Fruit fly (Drosophila melanogaster) whole organism, adult: Measurements from ENCODE around the gene CG10375.
A peak's percentile ranks its signal among the peaks of the same experiment; 100 is the strongest.

Experiments used
- CG11617 ChIP-seq: fragments of 200-800 bp; sonication (Bioruptor generic); optimal IDR thresholded peaks from 2 replicates; lab custom pipeline; 2017; ENCODE audit warnings: mild to moderate bottlenecking, missing biosample characterization, missing genetic modification reagents, missing genetic modification characterization
- CG12768 ChIP-seq: fragments of 200-800 bp; sonication (Bioruptor generic); optimal IDR thresholded peaks from 2 replicates; lab custom pipeline; 2017; ENCODE audit warnings: missing biosample characterization, missing genetic modification characterization, mild to moderate bottlenecking, moderate library complexity, missing genetic modification reagents
- CG14711 ChIP-seq: fragments of 200-800 bp; sonication (Bioruptor generic); optimal IDR thresholded peaks from 2 replicates; lab custom pipeline; 2018; ENCODE audit warnings: missing biosample characterization, mild to moderate bottlenecking, missing genetic modification characterization, moderate library complexity
- CG1620 ChIP-seq: fragments of 200-800 bp; sonication (Bioruptor generic); optimal IDR thresholded peaks from 2 replicates; lab custom pipeline; 2016; ENCODE audit warnings: missing biosample characterization, missing genetic modification characterization
- CG33017 ChIP-seq: fragments of 200-800 bp; sonication (Bioruptor generic); optimal IDR thresholded peaks from 2 replicates; lab custom pipeline; 2018; ENCODE audit warnings: missing biosample characterization, mild to moderate bottlenecking, missing genetic modification characterization, moderate library complexity
- CG5204 ChIP-seq: fragments of 200-800 bp; sonication (Bioruptor generic); optimal IDR thresholded peaks from 2 replicates; lab custom pipeline; 2016; ENCODE audit warnings: missing biosample characterization, missing genetic modification characterization
- CG7045 ChIP-seq: fragments of 200-800 bp; sonication (Bioruptor generic); optimal IDR thresholded peaks from 2 replicates; lab custom pipeline; 2017; ENCODE audit warnings: missing biosample characterization, mild to moderate bottlenecking, missing genetic modification characterization
- CG7101 ChIP-seq: fragments of 200-800 bp; sonication (Bioruptor generic); optimal IDR thresholded peaks from 2 replicates; lab custom pipeline; 2018; ENCODE audit warnings: missing biosample characterization, mild to moderate bottlenecking, missing genetic modification characterization, moderate library complexity
- Clk ChIP-seq: fragments of 200-800 bp; sonication (Bioruptor generic); optimal IDR thresholded peaks from 2 replicates; lab custom pipeline; 2017; ENCODE audit warnings: missing biosample characterization, missing genetic modification characterization
- Crg-1 ChIP-seq: fragments of 200-800 bp; sonication (Bioruptor generic); optimal IDR thresholded peaks from 2 replicates; lab custom pipeline; 2016; ENCODE audit warnings: missing biosample characterization, missing genetic modification characterization
- Hr96 ChIP-seq: fragments of 200-800 bp; sonication (Bioruptor generic); optimal IDR thresholded peaks from 2 replicates; lab custom pipeline; 2016; ENCODE audit warnings: missing biosample characterization, missing genetic modification characterization
- Mnt ChIP-seq: fragments of 200-800 bp; sonication (Bioruptor generic); optimal IDR thresholded peaks from 2 replicates; lab custom pipeline; 2016; ENCODE audit warnings: missing biosample characterization, mild to moderate bottlenecking, missing genetic modification characterization
- bab1 ChIP-seq: fragments of 200-800 bp; sonication (Bioruptor generic); optimal IDR thresholded peaks from 3 replicates; lab custom pipeline; 2019; ENCODE audit warnings: missing biosample characterization, mild to moderate bottlenecking, missing genetic modification characterization, moderate library complexity
- cic ChIP-seq: fragments of 200-800 bp; sonication (Bioruptor generic); optimal IDR thresholded peaks from 2 replicates; lab custom pipeline; 2017; ENCODE audit warnings: missing biosample characterization, mild to moderate bottlenecking, missing genetic modification characterization, moderate library complexity
- cnc ChIP-seq, 2 experiments: fragments of >200 bp; optimal IDR thresholded peaks; 2 replicates each; lab custom pipeline; 2017
- kay ChIP-seq: fragments of 200-800 bp; sonication (Bioruptor generic); peaks from one replicate; lab custom pipeline; 2016; ENCODE audit warnings: missing biosample characterization, missing genetic modification characterization, borderline replicate concordance
- ovo ChIP-seq: fragments of 200-800 bp; sonication (Bioruptor generic); optimal IDR thresholded peaks from 2 replicates; lab custom pipeline; 2016; ENCODE audit warnings: missing biosample characterization, missing genetic modification characterization
- pad ChIP-seq: fragments of 200-800 bp; sonication (Bioruptor generic); optimal IDR thresholded peaks from 3 replicates; lab custom pipeline; 2017; ENCODE audit warnings: missing biosample characterization, missing genetic modification characterization, mild to moderate bottlenecking, moderate library complexity, missing genetic modification reagents
- tj ChIP-seq: fragments of 200-800 bp; sonication (Bioruptor generic); optimal IDR thresholded peaks from 3 replicates; lab custom pipeline; 2017; ENCODE audit warnings: missing biosample characterization, mild to moderate bottlenecking, missing genetic modification characterization, moderate library complexity
- toe ChIP-seq: fragments of 200-800 bp; sonication (Bioruptor generic); optimal IDR thresholded peaks from 2 replicates; lab custom pipeline; 2016; ENCODE audit warnings: missing biosample characterization, missing genetic modification characterization

Gene CG10375

DNA sequence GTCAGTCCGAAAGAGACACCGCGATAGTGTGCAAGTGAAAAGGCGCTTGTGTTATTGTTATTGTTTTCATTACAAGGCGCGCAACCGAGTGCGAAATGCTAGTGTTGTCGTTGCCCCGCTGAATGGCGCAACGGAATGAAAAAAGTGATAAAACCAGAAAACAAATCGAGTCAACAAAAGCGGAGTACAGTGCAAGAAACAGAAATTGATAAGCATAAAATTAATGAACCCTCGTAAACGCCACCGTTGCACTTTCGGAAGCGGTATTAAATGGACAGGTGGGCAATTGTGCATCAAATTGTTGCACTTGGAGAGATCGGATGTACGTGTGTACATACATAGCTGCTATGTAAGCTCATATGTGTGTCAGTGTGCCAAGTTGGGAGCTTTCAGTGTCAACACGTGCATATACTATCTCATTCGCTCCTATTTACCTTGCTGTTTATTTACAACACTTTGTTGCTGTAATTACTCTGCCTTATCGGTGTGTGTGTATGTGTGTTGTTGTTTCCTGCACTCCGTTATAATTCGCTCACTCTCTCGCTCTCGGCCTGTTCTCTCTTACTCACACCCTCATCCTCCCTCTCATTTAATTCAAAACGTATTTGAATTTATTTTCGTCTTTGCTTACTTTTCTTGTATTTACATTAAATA, 44.0 kb upstream of the CG10375 start:
- peak; percentile 94 for TF ChIP-seq ovo
- TF ChIP-seq CG11617 (GFP tag; lab: Kevin White, UChicago), result peak; percentile 79
- TF ChIP-seq pad (GFP tag; lab: Kevin White, UChicago), result peak; percentile 89
- TF ChIP-seq CG1620 (GFP tag; lab: Kevin White, UChicago), result no peak
- TF ChIP-seq toe (GFP tag; lab: Kevin White, UChicago), result peak; percentile 54
- TF ChIP-seq CG7101 (tag; lab: Kevin White, UChicago), result peak; percentile 77
- peak; percentile 72 for TF ChIP-seq CG33017 (tag; lab: Kevin White, UChicago)
- peak; percentile 92 for TF ChIP-seq Crg-1
- peak; percentile 98 for TF ChIP-seq kay (GFP tag; lab: Kevin White, UChicago)
- TF ChIP-seq Clk (GFP tag; lab: Kevin White, UChicago), result peak; percentile 81
- no peak for TF ChIP-seq CG14711 (tag; lab: Kevin White, UChicago)
- peak; percentile 11 for TF ChIP-seq CG5204 (GFP tag; lab: Kevin White, UChicago)
- peak; percentile 65 for TF ChIP-seq Hr96
- TF ChIP-seq CG7045 (GFP tag; lab: Kevin White, UChicago), result peak; percentile 80
- TF ChIP-seq cic, result peak; percentile 99
- TF ChIP-seq cnc (optimal IDR thresholded peaks at IDR 0.05; lab: Kevin White, UChicago), result no peak
- peak; percentile 55 for TF ChIP-seq CG12768 (GFP tag; lab: Kevin White, UChicago)
- TF ChIP-seq tj (GFP tag; lab: Kevin White, UChicago), result peak; percentile 88
- peak; percentile 4 for TF ChIP-seq bab1 (GFP tag; lab: Kevin White, UChicago)
- peak; percentile 91 for TF ChIP-seq Mnt (GFP tag; lab: Kevin White, UChicago)

DNA sequence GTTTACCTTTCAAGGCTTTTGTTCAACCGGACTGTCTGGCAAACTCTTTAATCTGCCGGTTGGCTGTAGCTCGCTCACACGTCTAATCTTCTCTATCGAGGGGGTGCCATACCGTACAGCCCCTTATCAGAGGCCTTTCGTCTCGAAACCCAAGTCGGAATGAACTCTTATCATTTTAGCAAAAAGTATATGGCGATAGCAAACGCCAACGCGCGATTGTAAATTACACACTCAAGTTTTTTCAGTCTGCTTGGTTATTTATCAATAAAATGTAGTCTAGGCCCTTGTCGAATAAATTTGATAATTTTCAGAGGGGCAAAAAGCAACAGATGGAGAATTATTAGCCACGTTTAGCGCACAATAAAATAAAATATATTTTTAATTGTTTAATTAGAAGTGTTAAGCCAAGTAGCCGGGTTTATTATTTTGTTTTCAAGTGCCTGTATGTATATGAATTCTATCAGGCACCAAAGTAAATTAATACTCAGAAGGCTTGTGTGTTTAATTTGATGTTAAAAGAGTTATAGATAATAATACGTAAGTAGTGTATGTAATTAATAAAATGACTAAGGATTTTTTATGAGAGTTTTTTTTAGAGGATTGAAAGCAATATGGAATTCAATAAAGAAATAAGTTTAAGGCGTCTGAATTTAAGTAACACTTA, 42.5 kb upstream of the CG10375 start:
- TF ChIP-seq Mnt (GFP tag; lab: Kevin White, UChicago) (peak; percentile 34), CG7101 (tag; lab: Kevin White, UChicago) (no peak), CG12768 (GFP tag; lab: Kevin White, UChicago) (peak; percentile 18), bab1 (GFP tag; lab: Kevin White, UChicago) (no peak), CG33017 (tag; lab: Kevin White, UChicago) (peak; percentile 24), cnc (optimal IDR thresholded peaks at IDR 0.05; lab: Kevin White, UChicago) (peak in 1 of 2 experiments; percentile 16), cic (peak; percentile 90)

DNA sequence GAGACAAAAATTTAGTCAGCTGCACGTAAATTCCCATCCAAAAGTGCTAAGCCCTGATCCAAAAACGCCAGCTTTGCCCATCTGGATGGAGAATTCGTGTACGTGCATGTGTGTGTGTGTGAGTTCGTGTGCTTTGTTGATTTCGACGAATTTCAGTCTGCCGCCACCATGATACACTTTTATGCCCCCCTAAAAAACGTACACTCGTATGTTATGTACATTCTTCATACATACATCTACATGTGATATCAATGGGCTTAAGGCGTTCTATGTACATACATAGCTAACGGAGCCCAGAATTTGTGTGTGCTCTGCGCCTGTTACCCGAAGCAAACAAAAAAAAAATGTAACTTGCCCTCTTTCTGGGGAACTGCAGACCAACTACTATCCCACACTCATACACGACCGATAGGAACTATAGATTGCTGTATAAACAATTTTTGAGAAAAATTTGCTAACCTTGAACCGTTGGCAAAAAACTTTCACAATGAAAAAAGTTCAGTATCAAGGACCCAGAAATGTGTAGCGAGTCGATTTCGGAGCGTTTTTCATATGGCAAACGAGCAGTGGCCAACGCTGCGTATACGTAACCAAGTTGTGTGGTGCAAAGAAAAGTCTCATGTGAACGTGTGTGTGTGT, 41.7 kb upstream of the CG10375 start:
- TF ChIP-seq CG12768 (GFP tag; lab: Kevin White, UChicago), result peak; percentile 32
- TF ChIP-seq kay (GFP tag; lab: Kevin White, UChicago), result no peak

DNA sequence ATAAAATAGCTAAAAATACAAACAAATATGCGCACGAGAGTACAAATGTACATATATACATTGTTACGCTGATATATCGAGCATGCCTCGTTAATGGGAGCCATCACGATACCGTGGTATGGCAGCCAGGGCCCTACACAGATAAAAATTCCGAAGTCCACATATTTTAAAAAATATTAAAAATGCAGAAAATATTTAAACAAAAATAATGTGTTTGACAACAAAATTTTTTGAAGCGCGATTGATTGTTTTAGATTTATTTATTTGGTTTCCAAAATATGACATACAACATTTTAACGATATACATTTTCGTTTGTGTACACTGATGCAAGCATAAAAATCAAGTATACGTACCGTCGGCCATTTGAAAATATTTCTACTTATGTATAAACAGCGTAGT, 40.8 kb upstream of the CG10375 start:
- TF ChIP-seq cic, result no peak
- no peak for TF ChIP-seq Clk (GFP tag; lab: Kevin White, UChicago)
- peak; percentile 66 for TF ChIP-seq CG5204 (GFP tag; lab: Kevin White, UChicago)
- no peak for TF ChIP-seq ovo
- peak; percentile 20 for TF ChIP-seq bab1 (GFP tag; lab: Kevin White, UChicago)
- TF ChIP-seq CG7101 (tag; lab: Kevin White, UChicago), result peak; percentile 76
- TF ChIP-seq tj (GFP tag; lab: Kevin White, UChicago), result peak; percentile 13
- peak; percentile 67 for TF ChIP-seq toe (GFP tag; lab: Kevin White, UChicago)
- no peak for TF ChIP-seq Crg-1
- peak; percentile 88 for TF ChIP-seq kay (GFP tag; lab: Kevin White, UChicago)
- peak; percentile 49 for TF ChIP-seq CG12768 (GFP tag; lab: Kevin White, UChicago)
- TF ChIP-seq cnc (optimal IDR thresholded peaks at IDR 0.05; lab: Kevin White, UChicago), result no peak
- TF ChIP-seq CG33017 (tag; lab: Kevin White, UChicago), result peak; percentile 87
- no peak for TF ChIP-seq CG1620 (GFP tag; lab: Kevin White, UChicago)
- TF ChIP-seq pad (GFP tag; lab: Kevin White, UChicago), result peak; percentile 22
- TF ChIP-seq CG7045 (GFP tag; lab: Kevin White, UChicago), result peak; percentile 78
- peak; percentile 79 for TF ChIP-seq CG14711 (tag; lab: Kevin White, UChicago)
- peak; percentile 25 for TF ChIP-seq Mnt (GFP tag; lab: Kevin White, UChicago)
- TF ChIP-seq Hr96, result peak; percentile 4
- TF ChIP-seq CG11617 (GFP tag; lab: Kevin White, UChicago), result peak; percentile 69

DNA sequence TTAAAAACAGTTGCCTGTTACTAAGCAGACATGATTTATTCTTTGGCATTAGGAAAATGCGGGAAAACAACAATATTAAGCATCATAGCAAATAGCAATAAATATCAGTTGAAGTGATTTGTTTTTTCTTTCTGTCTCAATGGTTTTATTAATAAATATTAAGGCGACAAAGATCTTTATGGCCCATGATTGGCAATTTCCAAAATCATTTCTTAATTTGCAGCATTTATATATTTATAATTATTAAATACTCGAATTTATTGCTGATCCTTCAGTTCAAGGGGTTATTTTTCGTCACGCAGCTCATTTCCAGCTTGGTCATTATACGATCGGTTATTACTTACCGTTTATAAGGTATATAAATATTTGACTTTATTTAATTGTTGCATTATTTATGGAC, 39.9 kb upstream of the CG10375 start:
- TF ChIP-seq CG1620 (GFP tag; lab: Kevin White, UChicago) (no peak), Clk (GFP tag; lab: Kevin White, UChicago) (no peak), Hr96 (no peak), ovo (no peak), CG7045 (GFP tag; lab: Kevin White, UChicago) (no peak), CG5204 (GFP tag; lab: Kevin White, UChicago) (no peak), tj (GFP tag; lab: Kevin White, UChicago) (no peak), toe (GFP tag; lab: Kevin White, UChicago) (no peak), Mnt (GFP tag; lab: Kevin White, UChicago) (no peak), CG12768 (GFP tag; lab: Kevin White, UChicago) (no peak), CG7101 (tag; lab: Kevin White, UChicago) (no peak), kay (GFP tag; lab: Kevin White, UChicago) (no peak), Crg-1 (no peak), CG14711 (tag; lab: Kevin White, UChicago) (no peak), CG11617 (GFP tag; lab: Kevin White, UChicago) (no peak), CG33017 (tag; lab: Kevin White, UChicago) (no peak)
